Worm (Caenorhabditis elegans): Measurements from ENCODE around the gene gcst-1.

DNA sequence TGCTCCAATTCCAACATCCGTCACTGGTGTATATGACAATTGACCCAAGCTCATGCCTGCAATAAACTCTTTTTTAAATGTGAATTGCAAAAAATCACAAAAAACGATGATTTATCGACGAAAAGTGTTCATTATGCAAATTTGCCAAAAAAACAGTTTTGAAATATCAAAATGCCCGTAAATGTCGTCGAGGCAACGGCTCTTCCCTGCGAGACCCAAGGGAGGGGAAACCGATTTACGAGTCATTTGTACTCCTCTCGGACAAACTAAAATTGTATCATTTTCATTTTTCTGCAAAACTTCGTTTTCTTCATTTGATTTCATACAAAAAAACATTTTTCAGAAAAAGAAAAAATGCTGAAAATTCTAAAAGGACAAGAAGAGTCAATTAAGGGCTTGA, 28.2 kb upstream of the gcst-1 start, which contains the start of the genes hmgs-1 and F25B4.4:
- TF ChIP-seq elt-4 (tag; optimal IDR thresholded peaks at IDR 0.05): no peak
- TF ChIP-seq ceh-45 (GFP tag; IDR thresholded peaks at IDR 0.05): no peak
- no peak for TF ChIP-seq C08G9.2 (tag; optimal IDR thresholded peaks at IDR 0.05)
- no peak for TF ChIP-seq hlh-6 (tag; optimal IDR thresholded peaks at IDR 0.05)
- peak; percentile 23 for TF ChIP-seq elt-2 (tag; optimal IDR thresholded peaks at IDR 0.05)
- TF ChIP-seq ttx-3 (tag; optimal IDR thresholded peaks at IDR 0.05): no peak
- TF ChIP-seq tbx-7 (tag; optimal IDR thresholded peaks at IDR 0.05): no peak
- no peak for TF ChIP-seq unc-3 (GFP tag; conservative IDR thresholded peaks at IDR 0.05)
- TF ChIP-seq unc-3 (tag; optimal IDR thresholded peaks at IDR 0.05): no peak
- no peak for TF ChIP-seq ztf-16 (tag; optimal IDR thresholded peaks at IDR 0.05)
- TF ChIP-seq T23F11.4 (GFP tag; optimal IDR thresholded peaks at IDR 0.05): no peak
- TF ChIP-seq zip-5 (tag; optimal IDR thresholded peaks at IDR 0.05): no peak
- peak; percentile 41 for TF ChIP-seq unc-86 (tag; optimal IDR thresholded peaks at IDR 0.05)
- no peak for TF ChIP-seq pros-1 (tag; optimal IDR thresholded peaks at IDR 0.05)

Measured in whole organism, late embryonic.